Fruit fly (Drosophila melanogaster) whole organism, embryonic: Measurements from ENCODE around the gene form3.

Experiments used
- Aef1 ChIP-seq: fragments of 200-800 bp; sonication (Bioruptor generic); IDR thresholded peaks from 3 replicates; pipeline ENCODE4 v1.3.6; 2022; ENCODE audit warnings: missing biosample characterization, missing genetic modification characterization
- Awh ChIP-seq: fragments of 200-800 bp; sonication (Bioruptor generic); IDR thresholded peaks from 2 replicates; pipeline ENCODE4, ENCODE4 v1.3.6; 2022; ENCODE audit warnings: missing biosample characterization, missing genetic modification characterization
- CG13296 ChIP-seq: fragments of 200-800 bp; sonication (Bioruptor generic); optimal IDR thresholded peaks from 3 replicates; lab custom pipeline; 2018; ENCODE audit warnings: missing biosample characterization, mild to moderate bottlenecking, missing genetic modification characterization
- Nf-YC ChIP-seq: fragments of 200-800 bp; optimal IDR thresholded peaks from 3 replicates; lab custom pipeline; 2019; ENCODE audit warnings: missing biosample characterization, mild to moderate bottlenecking, missing genetic modification characterization, moderate library complexity
- emc ChIP-seq: fragments of 200-800 bp; sonication (Bioruptor generic); optimal IDR thresholded peaks from 2 replicates; lab custom pipeline; 2016; ENCODE audit warnings: missing biosample characterization, missing genetic modification characterization
- vfl ChIP-seq: fragments of 200-800 bp; sonication (Bioruptor generic); optimal IDR thresholded peaks from 2 replicates; lab custom pipeline; 2016; ENCODE audit warnings: missing biosample characterization, missing genetic modification characterization

- TF ChIP-seq emc (GFP tag; lab: Kevin White, UChicago), result no peak
- TF ChIP-seq Nf-YC (tag; lab: Kevin White, UChicago), result no peak
- TF ChIP-seq CG13296 (GFP tag; lab: Kevin White, UChicago), result no peak
- no peak for TF ChIP-seq vfl (GFP tag; lab: Kevin White, UChicago)
- TF ChIP-seq Awh, result no peak
- no peak for TF ChIP-seq Aef1 (GFP tag; lab: Robert Waterston, UW)
Observed at dm6 chr3L:7134818-7135217, 40.2 kb downstream of the form3 start.
